Worm (Caenorhabditis elegans): ENCODE results near the gene rde-8.

DNA sequence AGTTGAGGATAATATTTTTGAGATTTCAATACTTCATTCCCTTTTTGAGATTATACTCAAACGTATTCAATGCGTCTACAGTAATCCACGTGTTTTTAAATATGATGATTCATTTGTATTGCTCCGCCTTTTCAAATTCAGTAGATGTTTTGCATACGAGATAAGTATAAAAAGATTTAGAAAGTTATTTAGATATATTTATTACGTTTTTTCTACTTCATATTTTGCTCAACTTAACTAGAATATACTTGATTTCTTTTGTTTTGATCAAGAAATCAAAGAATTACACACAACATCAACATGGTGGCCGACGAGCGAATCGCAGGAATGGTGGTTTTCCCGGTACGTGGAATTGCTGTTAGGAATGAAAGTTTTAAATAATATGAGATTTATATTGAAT lies 45.4 kb downstream of the rde-8 start, which contains the start of gene srx-50:
- no peak for TF ChIP-seq him-1 (tag; optimal IDR thresholded peaks at IDR 0.05)
- no peak for TF ChIP-seq W03F9.2 (tag; optimal IDR thresholded peaks at IDR 0.05)
- no peak for TF ChIP-seq dao-5 (tag; optimal IDR thresholded peaks at IDR 0.05)

All from whole organism, L4/young adult.